Worm (Caenorhabditis elegans): ENCODE results near the gene nas-14.

- TF ChIP-seq hmbx-1 (tag; optimal IDR thresholded peaks at IDR 0.05) (no peak), scrt-1 (GFP tag; IDR thresholded peaks at IDR 0.05) (no peak), ceh-36 (tag; optimal IDR thresholded peaks at IDR 0.05) (no peak), tbx-11 (GFP tag; IDR thresholded peaks at IDR 0.05) (no peak), ama-1 (optimal IDR thresholded peaks at IDR 0.05) (no peak), hmg-4 (GFP tag; optimal IDR thresholded peaks at IDR 0.05) (no peak)
These were observed 39.2 kb downstream of the nas-14 start, which contains the start of gene C48D1.9 for ce11 chrIV:13209566-13209965.
